Worm (Caenorhabditis elegans) whole organism, young adult: ENCODE results near the gene F34H10.1.

Experiments used
- D2030.7 ChIP-seq: fragments of 200-800 bp; sonication (Bioruptor generic); IDR thresholded peaks from 2 replicates; pipeline ENCODE4 v1.3.6; 2022; ENCODE audit warnings: missing genetic modification reagents, missing genetic modification characterization, missing compliant biosample characterization
- F22D6.2 ChIP-seq: sonication (generic microtip); optimal IDR thresholded peaks from 2 replicates; lab custom pipeline; 2016; ENCODE audit warnings: mild to moderate bottlenecking, missing genetic modification characterization, missing compliant biosample characterization
- F33H1.4 ChIP-seq: fragments of 200-800 bp; sonication (Bioruptor generic); IDR thresholded peaks from 2 replicates; pipeline ENCODE4 v1.3.6; 2022; ENCODE audit warnings: missing genetic modification reagents, missing genetic modification characterization, missing compliant biosample characterization
- F39B2.1 ChIP-seq: fragments of 200-800 bp; sonication (Bioruptor generic); IDR thresholded peaks from 2 replicates; pipeline ENCODE4 v1.3.6; 2022; ENCODE audit warnings: missing genetic modification reagents, missing genetic modification characterization, missing compliant biosample characterization
- F49E8.2 ChIP-seq: sonication (generic microtip); optimal IDR thresholded peaks from 3 replicates; lab custom pipeline; 2017; ENCODE audit warnings: missing genetic modification characterization, mild to moderate bottlenecking, missing compliant biosample characterization, antibody characterized with exemption, moderate library complexity; ENCODE audit not compliant: insufficient read depth
- F52B5.7 ChIP-seq: sonication (generic microtip); optimal IDR thresholded peaks from 2 replicates; lab custom pipeline; 2016; ENCODE audit warnings: mild to moderate bottlenecking, missing genetic modification characterization, missing compliant biosample characterization
- F55B11.4 ChIP-seq: sonication (generic microtip); optimal IDR thresholded peaks from 2 replicates; lab custom pipeline; 2016; ENCODE audit warnings: missing compliant biosample characterization, missing genetic modification characterization, borderline replicate concordance; ENCODE audit not compliant: insufficient read depth
- F57C9.4 ChIP-seq: sonication (generic microtip); optimal IDR thresholded peaks from 2 replicates; lab custom pipeline; 2017; ENCODE audit warnings: mild to moderate bottlenecking, missing genetic modification characterization, missing compliant biosample characterization
- K12H6.12 ChIP-seq: fragments of 200-800 bp; sonication (Bioruptor generic); optimal IDR thresholded peaks from 2 replicates; lab custom pipeline; 2018; ENCODE audit warnings: mild to moderate bottlenecking, missing genetic modification characterization, missing compliant biosample characterization
- T26A5.8 ChIP-seq: sonication (generic microtip); optimal IDR thresholded peaks from 2 replicates; lab custom pipeline; 2016; ENCODE audit warnings: missing genetic modification characterization, missing compliant biosample characterization
- Y56A3A.18 ChIP-seq: fragments of 200-800 bp; sonication (Bioruptor generic); IDR thresholded peaks from 2 replicates; pipeline ENCODE4 v1.3.6; 2022; ENCODE audit warnings: missing genetic modification reagents, missing genetic modification characterization, missing compliant biosample characterization
- akir-1 ChIP-seq: fragments of 200-800 bp; sonication (Bioruptor generic); optimal IDR thresholded peaks from 2 replicates; lab custom pipeline; 2018; ENCODE audit warnings: mild to moderate bottlenecking, missing genetic modification characterization, moderate library complexity, missing compliant biosample characterization
- aptf-2 ChIP-seq: fragments of 200-800 bp; sonication (Bioruptor generic); conservative IDR thresholded peaks from 2 replicates; pipeline ENCODE4 v1.3.6; 2022; ENCODE audit warnings: missing genetic modification reagents, missing genetic modification characterization, missing compliant biosample characterization
- attf-3 ChIP-seq: fragments of 200-800 bp; sonication (Bioruptor generic); conservative IDR thresholded peaks from 2 replicates; pipeline ENCODE4 v1.3.6; 2022; ENCODE audit warnings: missing genetic modification reagents, missing genetic modification characterization, missing compliant biosample characterization
- ccch-3 ChIP-seq: fragments of 200-800 bp; sonication (Bioruptor generic); optimal IDR thresholded peaks from 2 replicates; lab custom pipeline; 2018; ENCODE audit warnings: mild to moderate bottlenecking, missing genetic modification characterization, missing compliant biosample characterization
- cebp-2 ChIP-seq: fragments of 200-800 bp; sonication (Bioruptor generic); IDR thresholded peaks from 2 replicates; pipeline ENCODE4 v1.3.6; 2022; ENCODE audit warnings: missing genetic modification characterization, missing compliant biosample characterization
- ceh-100 ChIP-seq: fragments of 200-800 bp; sonication (Bioruptor generic); IDR thresholded peaks from 2 replicates; pipeline ENCODE4 v1.3.6; 2022; ENCODE audit warnings: missing genetic modification reagents, missing genetic modification characterization, missing compliant biosample characterization
- ceh-58 ChIP-seq: fragments of 200-800 bp; sonication (Bioruptor generic); IDR thresholded peaks from 2 replicates; pipeline ENCODE4 v1.3.6; 2022; ENCODE audit warnings: missing genetic modification characterization, missing compliant biosample characterization
- chd-7 ChIP-seq: sonication (generic microtip); optimal IDR thresholded peaks from 2 replicates; lab custom pipeline; 2016; ENCODE audit warnings: mild to moderate bottlenecking, missing genetic modification characterization, moderate library complexity, missing compliant biosample characterization
- dpl-1 ChIP-seq: fragments of 150-350 bp; optimal IDR thresholded peaks from 2 replicates; lab custom pipeline; 2014; ENCODE audit warnings: missing biosample characterization, missing genetic modification reagents, missing genetic modification characterization
- efl-1 ChIP-seq: fragments of 150-350 bp; optimal IDR thresholded peaks from 2 replicates; lab custom pipeline; 2014; ENCODE audit warnings: missing biosample characterization, missing genetic modification reagents, missing genetic modification characterization
- gei-17 ChIP-seq: fragments of 200-800 bp; sonication (Bioruptor generic); optimal IDR thresholded peaks from 2 replicates; lab custom pipeline; 2018; ENCODE audit warnings: mild to moderate bottlenecking, missing genetic modification characterization, missing compliant biosample characterization
- him-1 ChIP-seq: sonication (generic microtip); optimal IDR thresholded peaks from 2 replicates; lab custom pipeline; 2016; ENCODE audit warnings: missing genotype, missing genetic modification reagents, missing genetic modification characterization, missing compliant biosample characterization
- hlh-26 ChIP-seq: fragments of 200-800 bp; sonication (Bioruptor generic); conservative IDR thresholded peaks from 2 replicates; pipeline ENCODE4 v1.3.6; 2022; ENCODE audit warnings: missing genetic modification reagents, missing genetic modification characterization, missing compliant biosample characterization
- hmg-1.2 ChIP-seq: fragments of 200-800 bp; sonication (Bioruptor generic); IDR thresholded peaks from 2 replicates; pipeline ENCODE4 v1.3.6; 2022; ENCODE audit warnings: missing genetic modification reagents, missing genetic modification characterization, missing compliant biosample characterization
- hrde-1 ChIP-seq: sonication (generic microtip); optimal IDR thresholded peaks from 2 replicates; lab custom pipeline; 2016; ENCODE audit warnings: missing genetic modification characterization, mild to moderate bottlenecking, missing compliant biosample characterization, moderate library complexity, missing genotype, missing genetic modification reagents, borderline replicate concordance
- lag-1 ChIP-seq: fragments of 200-800 bp; sonication (Bioruptor generic); IDR thresholded peaks from 2 replicates; pipeline ENCODE4 v1.3.6; 2022; ENCODE audit warnings: missing genetic modification reagents, missing genetic modification characterization, missing compliant biosample characterization
- let-526 ChIP-seq: fragments of 200-800 bp; sonication (Bioruptor generic); IDR thresholded peaks from 2 replicates; pipeline ENCODE4 v1.3.6; 2022; ENCODE audit warnings: missing genetic modification reagents, missing genetic modification characterization, missing compliant biosample characterization
- lin-40 ChIP-seq: sonication (generic microtip); optimal IDR thresholded peaks from 2 replicates; lab custom pipeline; 2016; ENCODE audit warnings: missing genetic modification characterization, mild to moderate bottlenecking, missing compliant biosample characterization, missing genotype, missing genetic modification reagents
- madf-8 ChIP-seq: fragments of 200-800 bp; sonication (Bioruptor generic); conservative IDR thresholded peaks from 2 replicates; pipeline ENCODE4 v1.3.6; 2022; ENCODE audit warnings: missing genetic modification reagents, missing genetic modification characterization, missing compliant biosample characterization
- mcd-1 ChIP-seq: fragments of 200-800 bp; sonication (Bioruptor generic); IDR thresholded peaks from 2 replicates; pipeline ENCODE4 v1.3.6; 2022; ENCODE audit warnings: missing genetic modification reagents, missing genetic modification characterization, missing compliant biosample characterization
- mel-28 ChIP-seq: sonication (generic microtip); optimal IDR thresholded peaks from 2 replicates; lab custom pipeline; 2016; ENCODE audit warnings: borderline replicate concordance, mild to moderate bottlenecking, missing genetic modification characterization, missing compliant biosample characterization
- mes-4 ChIP-seq: sonication (generic microtip); optimal IDR thresholded peaks from 2 replicates; lab custom pipeline; 2016; ENCODE audit warnings: missing genotype, missing genetic modification characterization, missing compliant biosample characterization
- mxl-1 ChIP-seq: sonication (generic microtip); optimal IDR thresholded peaks from 2 replicates; lab custom pipeline; 2016; ENCODE audit warnings: missing genetic modification characterization, missing compliant biosample characterization
- nhr-27 ChIP-seq: fragments of 200-800 bp; sonication (Bioruptor generic); optimal IDR thresholded peaks from 2 replicates; lab custom pipeline; 2018; ENCODE audit warnings: mild to moderate bottlenecking, missing genetic modification characterization, moderate library complexity, missing compliant biosample characterization
- nhr-80 ChIP-seq: sonication (generic microtip); optimal IDR thresholded peaks from 2 replicates; lab custom pipeline; 2016; ENCODE audit warnings: missing genetic modification characterization, missing compliant biosample characterization
- nhr-90 ChIP-seq: sonication (generic microtip); optimal IDR thresholded peaks from 2 replicates; lab custom pipeline; 2016; ENCODE audit warnings: missing genotype, mild to moderate bottlenecking, missing genetic modification characterization, missing compliant biosample characterization
- rpc-1 ChIP-seq, 2 experiments: fragments of 150-350 bp in 1 of 2; sonication (generic microtip) in 1 of 2; optimal IDR thresholded peaks; 2 replicates each; lab custom pipeline; 2014 to 2018; ENCODE audit warnings: missing biosample characterization in 1 of 2, missing genetic modification characterization in 1 of 2, missing genetic modification reagents in 1 of 2, missing genotype in 1 of 2
- snpc-1.1 ChIP-seq: sonication (generic microtip); optimal IDR thresholded peaks from 2 replicates; lab custom pipeline; 2017; ENCODE audit warnings: missing genetic modification characterization, mild to moderate bottlenecking, missing compliant biosample characterization, antibody characterized with exemption, moderate library complexity, missing genotype, missing genetic modification reagents; ENCODE audit not compliant: insufficient read depth
- snpc-3.4 ChIP-seq: sonication (generic microtip); optimal IDR thresholded peaks from 2 replicates; lab custom pipeline; 2017; ENCODE audit warnings: missing genetic modification characterization, mild to moderate bottlenecking, missing compliant biosample characterization, antibody characterized with exemption, moderate library complexity, missing genotype, missing genetic modification reagents
- tbp1 ChIP-seq: fragments of 200-800 bp; sonication (Bioruptor generic); optimal IDR thresholded peaks from 2 replicates; lab custom pipeline; 2018; ENCODE audit warnings: mild to moderate bottlenecking, missing genetic modification characterization, missing compliant biosample characterization
- tbx-9 ChIP-seq: sonication (generic microtip); optimal IDR thresholded peaks from 2 replicates; lab custom pipeline; 2016; ENCODE audit warnings: borderline replicate concordance, missing genetic modification characterization, inconsistent platforms, missing compliant biosample characterization
- unc-130 ChIP-seq: sonication (generic microtip); optimal IDR thresholded peaks from 2 replicates; lab custom pipeline; 2016; ENCODE audit warnings: missing genetic modification reagents, missing genetic modification characterization, missing compliant biosample characterization
- unc-62 ChIP-seq: fragments of 150-350 bp; optimal IDR thresholded peaks from 2 replicates; lab custom pipeline; 2014; ENCODE audit warnings: missing biosample characterization, missing genetic modification reagents, missing genetic modification characterization
- xnd-1 ChIP-seq: sonication (generic microtip); optimal IDR thresholded peaks from 2 replicates; lab custom pipeline; 2016; ENCODE audit warnings: missing genotype, missing genetic modification reagents, missing genetic modification characterization, missing compliant biosample characterization
- zfh-2 ChIP-seq: fragments of 200-800 bp; sonication (Bioruptor generic); conservative IDR thresholded peaks from 2 replicates; pipeline ENCODE4 v1.3.6; 2022; ENCODE audit warnings: missing genetic modification reagents, missing genetic modification characterization, missing compliant biosample characterization
- ztf-22 ChIP-seq: fragments of 200-800 bp; sonication (Bioruptor generic); optimal IDR thresholded peaks from 2 replicates; lab custom pipeline; 2018; ENCODE audit warnings: mild to moderate bottlenecking, missing genetic modification characterization, moderate library complexity, missing compliant biosample characterization
- ztf-3 ChIP-seq: fragments of 200-800 bp; sonication (Bioruptor generic); optimal IDR thresholded peaks from 2 replicates; lab custom pipeline; 2018; ENCODE audit warnings: mild to moderate bottlenecking, missing genetic modification characterization, missing compliant biosample characterization

The F34H10.1 gene

ce11 chrX:9622609-9623008 is 3.3 kb upstream of the F34H10.1 start:
- TF ChIP-seq hlh-26 (GFP tag; lab: Robert Waterston, UW): 0 out of 2 replicates have a peak, but pooled peaks have one; percentile 41
- peak; percentile 19 for TF ChIP-seq T26A5.8 (tag; lab: Kevin White, UChicago)
- TF ChIP-seq unc-130 (GFP tag; lab: Kevin White, UChicago): no peak
- no peak for TF ChIP-seq attf-3 (GFP tag; lab: Robert Waterston, UW)
- TF ChIP-seq D2030.7 (GFP tag; lab: Robert Waterston, UW): peak; percentile 70
- no peak for TF ChIP-seq lag-1 (GFP tag; lab: Robert Waterston, UW)
- 0 out of 2 replicates have a peak, but pooled peaks have one; percentile 56 for TF ChIP-seq cebp-2
- no peak for TF ChIP-seq F22D6.2
- TF ChIP-seq nhr-80 (tag; lab: Kevin White, UChicago): peak; percentile 39
- TF ChIP-seq ccch-3: no peak
- no peak for TF ChIP-seq ztf-22 (GFP tag; lab: Kevin White, UChicago)
- TF ChIP-seq hrde-1 (tag; lab: Kevin White, UChicago): peak; percentile 81
- TF ChIP-seq mxl-1 (tag; lab: Kevin White, UChicago): peak; percentile 83
- 0 out of 2 replicates have a peak, but pooled peaks have one; percentile 9 for TF ChIP-seq ceh-100
- peak; percentile 90 for TF ChIP-seq tbp1
- TF ChIP-seq mcd-1: no peak; the same call in 1 of the 2 replicates
- TF ChIP-seq F33H1.4 (GFP tag; lab: Robert Waterston, UW): no peak
- no peak for TF ChIP-seq mel-28 (tag; lab: Kevin White, UChicago)
- TF ChIP-seq F55B11.4 (tag; lab: Kevin White, UChicago): no peak
- peak; percentile 61 for TF ChIP-seq hmg-1.2 (GFP tag; lab: Robert Waterston, UW)
- no peak for TF ChIP-seq zfh-2 (GFP tag; lab: Robert Waterston, UW)
- no peak for TF ChIP-seq xnd-1 (tag; lab: Kevin White, UChicago)
- TF ChIP-seq aptf-2 (GFP tag; lab: Robert Waterston, UW): 0 out of 2 replicates have a peak, but pooled peaks have one; percentile 12
- no peak for TF ChIP-seq unc-62 (GFP tag; lab: Kevin White, UChicago)
- TF ChIP-seq F49E8.2 (tag; lab: Kevin White, UChicago): peak; percentile 12
- no peak for TF ChIP-seq F39B2.1 (GFP tag; lab: Robert Waterston, UW)
- no peak for TF ChIP-seq mes-4
- no peak for TF ChIP-seq gei-17
- TF ChIP-seq K12H6.12 (tag; lab: Kevin White, UChicago): peak; percentile 5
- no peak for TF ChIP-seq chd-7 (tag; lab: Kevin White, UChicago)
- no peak for TF ChIP-seq efl-1
- TF ChIP-seq nhr-27 (tag; lab: Kevin White, UChicago): peak; percentile 40
- TF ChIP-seq F57C9.4 (tag; lab: Kevin White, UChicago): no peak
- peak; percentile 95 for TF ChIP-seq rpc-1 (optimal IDR thresholded peaks at IDR 0.05; lab: Kevin White, UChicago)
- peak; percentile 98 for TF ChIP-seq rpc-1 (tag; optimal IDR thresholded peaks at IDR 0.05; lab: Kevin White, UChicago)
- no peak for TF ChIP-seq let-526
- peak; percentile 83 for TF ChIP-seq snpc-3.4
- no peak for TF ChIP-seq dpl-1 (GFP tag; lab: Kevin White, UChicago)
- TF ChIP-seq F52B5.7 (tag; lab: Kevin White, UChicago): no peak
- TF ChIP-seq tbx-9: no peak
- peak; percentile 89 for TF ChIP-seq him-1 (tag; lab: Kevin White, UChicago)
- no peak for TF ChIP-seq lin-40 (tag; lab: Kevin White, UChicago)
- peak; percentile 17 for TF ChIP-seq akir-1 (GFP tag; lab: Kevin White, UChicago)
- peak; percentile 72 for TF ChIP-seq nhr-90
- no peak for TF ChIP-seq ceh-58 (GFP tag; lab: Robert Waterston, UW)
- TF ChIP-seq snpc-1.1 (tag; lab: Kevin White, UChicago): no peak
- TF ChIP-seq ztf-3 (GFP tag; lab: Kevin White, UChicago): peak; percentile 6
- TF ChIP-seq Y56A3A.18 (GFP tag; lab: Robert Waterston, UW): peak; percentile 81
- TF ChIP-seq madf-8 (GFP tag; lab: Robert Waterston, UW): no peak
